Worm (Caenorhabditis elegans) whole organism, L4/young adult: ENCODE results near the gene Y38H8A.7.

Source experiments
- W03F9.2 ChIP-seq: fragments of 150-350 bp; optimal IDR thresholded peaks from 2 replicates; lab custom pipeline; 2014; ENCODE audit warnings: missing biosample characterization, missing genetic modification characterization
- dao-5 ChIP-seq: sonication (generic microtip); optimal IDR thresholded peaks from 2 replicates; lab custom pipeline; 2016; ENCODE audit warnings: missing genotype, missing genetic modification characterization, moderate library complexity, missing compliant biosample characterization
- him-1 ChIP-seq: sonication (generic microtip); optimal IDR thresholded peaks from 2 replicates; lab custom pipeline; 2016; ENCODE audit warnings: missing genotype, missing genetic modification reagents, missing genetic modification characterization, missing compliant biosample characterization

ce11 chrIV:13505662-13506061 lies 50.4 kb downstream of the Y38H8A.7 start, which contains the start of gene nlp-17:
- TF ChIP-seq W03F9.2 (tag; lab: Kevin White, UChicago) (no peak), dao-5 (no peak), him-1 (tag; lab: Kevin White, UChicago) (no peak)
